Worm (Caenorhabditis elegans): ENCODE data around the gene cyy-1.

cyy-1 gene

DNA sequence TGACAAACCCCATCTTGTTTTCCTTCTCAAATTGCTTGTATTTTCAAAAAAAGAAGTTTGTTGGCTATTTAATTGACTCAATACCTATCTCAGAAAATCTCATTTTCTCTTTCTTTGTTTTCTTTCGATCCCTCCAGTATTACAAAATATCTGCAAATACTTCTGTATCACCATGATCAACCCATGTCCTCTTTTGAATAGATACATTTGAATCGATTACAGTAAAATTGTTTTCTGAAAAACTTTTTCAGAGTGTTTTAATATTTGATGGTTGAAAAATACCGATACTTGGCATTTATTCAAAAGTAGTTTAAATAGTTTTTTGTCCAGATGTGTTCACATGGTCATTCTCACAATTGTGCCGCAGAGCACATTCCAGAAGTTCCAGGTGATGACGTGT, 3.5 kb downstream of the cyy-1 start, which contains the start of gene ZK353.9:
Gene ZK353.9 (plus strand): TSS at position 331 of the 400 bp plus-strand sequence.
- TF ChIP-seq mec-3 (tag; optimal IDR thresholded peaks at IDR 0.05; ENCODE audit: borderline replicate concordance): no peak

DNA sequence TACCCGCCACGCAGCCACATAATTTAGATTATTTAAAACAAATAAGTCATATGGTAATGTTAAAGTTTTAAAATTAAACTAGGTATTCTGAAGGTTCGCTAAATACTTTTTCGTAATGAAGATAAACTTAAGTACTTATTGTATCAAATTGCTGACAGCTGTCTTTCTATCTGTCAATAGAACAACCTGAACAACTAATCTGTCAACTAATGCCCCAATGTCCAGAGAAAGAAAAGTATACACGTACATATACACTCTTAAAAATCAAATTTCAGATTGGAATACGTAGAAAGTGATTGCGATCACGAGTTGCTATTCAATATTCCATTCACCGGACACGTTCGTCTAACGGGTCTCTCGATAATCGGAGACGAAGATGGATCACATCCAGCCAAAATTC, 5.1 kb downstream of the cyy-1 start:
- TF ChIP-seq unc-55 (GFP tag; optimal IDR thresholded peaks at IDR 0.05) (peak; percentile 30), eyg-1 (tag; optimal IDR thresholded peaks at IDR 0.05) (no peak), dve-1 (tag; optimal IDR thresholded peaks at IDR 0.05) (no peak), ztf-16 (tag; optimal IDR thresholded peaks at IDR 0.05) (no peak)

DNA sequence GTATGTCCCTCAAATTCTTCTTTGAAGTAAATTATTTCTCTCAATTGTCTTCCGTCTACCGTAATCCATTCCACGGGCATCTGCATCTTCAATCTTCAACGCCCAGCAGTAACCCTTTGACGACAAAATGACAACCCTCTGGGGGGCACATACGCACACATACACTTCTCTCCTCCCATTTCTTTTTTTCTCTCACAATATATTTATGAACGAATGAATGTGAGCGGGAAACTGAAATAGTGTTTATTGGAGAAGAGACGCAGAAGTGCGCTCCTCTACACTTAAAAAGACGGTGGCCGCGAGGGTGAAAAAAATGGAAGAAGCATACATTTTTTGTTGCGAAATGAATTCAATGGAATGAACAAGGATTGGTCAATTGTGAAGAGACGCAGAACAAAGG, 6.3 kb downstream of the cyy-1 start:
- TF ChIP-seq nfya-1 (tag; optimal IDR thresholded peaks at IDR 0.05) (peak; percentile 91), ref-2 (tag; optimal IDR thresholded peaks at IDR 0.05) (peak; percentile 67), unc-55 (GFP tag; optimal IDR thresholded peaks at IDR 0.05) (peak; percentile 93), ceh-2 (tag; optimal IDR thresholded peaks at IDR 0.05) (peak; percentile 13), dve-1 (tag; optimal IDR thresholded peaks at IDR 0.05) (peak; percentile 27), unc-86 (tag; optimal IDR thresholded peaks at IDR 0.05) (no peak), unc-42 (tag; optimal IDR thresholded peaks at IDR 0.05) (peak; percentile 46), tbx-2 (tag; optimal IDR thresholded peaks at IDR 0.05) (peak; percentile 12), unc-3 (GFP tag; conservative IDR thresholded peaks at IDR 0.05) (no peak), unc-3 (tag; optimal IDR thresholded peaks at IDR 0.05) (peak; percentile 44), dmd-4 (tag; optimal IDR thresholded peaks at IDR 0.05; ENCODE audit: borderline replicate concordance) (peak; percentile 23), ets-4 (tag; optimal IDR thresholded peaks at IDR 0.05) (peak; percentile 13), ceh-31 (tag; optimal IDR thresholded peaks at IDR 0.05) (peak; percentile 75), F13H6.1 (tag; optimal IDR thresholded peaks at IDR 0.05) (no peak), madf-2 (tag; optimal IDR thresholded peaks at IDR 0.05) (no peak), hlh-8 (tag; optimal IDR thresholded peaks at IDR 0.05) (no peak)

DNA sequence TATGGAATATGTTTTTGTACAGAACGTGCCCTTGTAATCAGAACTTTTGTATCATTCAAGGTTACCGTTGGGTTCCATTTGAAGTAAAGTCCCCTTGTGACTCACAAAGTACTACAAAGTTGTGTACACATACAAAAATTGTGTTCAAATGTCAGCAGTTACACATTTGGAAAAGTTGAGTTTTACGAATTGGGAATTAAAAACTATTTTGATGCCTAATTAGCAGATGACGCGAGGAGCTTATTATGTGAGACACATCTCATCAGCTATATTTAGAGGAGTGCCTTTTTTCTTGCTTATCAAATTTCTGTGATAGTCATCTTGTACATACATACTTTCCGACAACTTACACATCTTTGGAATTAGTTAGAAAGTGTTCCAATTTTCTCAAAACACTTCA, 7.8 kb downstream of the cyy-1 start:
- TF ChIP-seq sox-2 (GFP tag; IDR thresholded peaks at IDR 0.05) (no peak), dmd-4 (tag; optimal IDR thresholded peaks at IDR 0.05; ENCODE audit: borderline replicate concordance) (no peak), fax-1 (tag; optimal IDR thresholded peaks at IDR 0.05) (no peak), mec-3 (tag; optimal IDR thresholded peaks at IDR 0.05; ENCODE audit: borderline replicate concordance) (no peak), C08G9.2 (tag; optimal IDR thresholded peaks at IDR 0.05) (no peak), hlh-15 (tag; optimal IDR thresholded peaks at IDR 0.05) (no peak), nfya-1 (tag; optimal IDR thresholded peaks at IDR 0.05) (no peak), elt-4 (tag; optimal IDR thresholded peaks at IDR 0.05) (no peak), unc-86 (tag; optimal IDR thresholded peaks at IDR 0.05) (no peak)

DNA sequence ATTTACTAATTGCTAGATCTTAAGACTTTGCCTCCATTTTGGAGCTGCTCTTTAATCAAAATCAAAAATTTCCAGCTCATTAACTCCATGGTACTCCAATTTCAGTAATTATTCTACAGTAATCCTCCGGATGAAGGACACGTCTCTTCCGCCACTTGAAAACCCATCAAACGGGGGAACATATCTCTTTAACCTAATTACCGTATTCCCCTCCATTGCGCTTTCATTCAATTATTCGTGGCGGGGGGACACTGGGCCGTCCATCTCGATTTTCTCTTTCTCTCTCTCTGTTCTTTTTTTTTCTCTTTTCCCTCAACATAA, 11.2 kb downstream of the cyy-1 start:
- no peak for TF ChIP-seq K02D7.2 (tag; optimal IDR thresholded peaks at IDR 0.05)
- TF ChIP-seq elt-2 (tag; optimal IDR thresholded peaks at IDR 0.05): no peak
- TF ChIP-seq unc-42 (tag; optimal IDR thresholded peaks at IDR 0.05): peak; percentile 99
- no peak for TF ChIP-seq ceh-9 (tag; optimal IDR thresholded peaks at IDR 0.05)
- TF ChIP-seq Y22D7AL.16 (tag; optimal IDR thresholded peaks at IDR 0.05): no peak
- no peak for TF ChIP-seq sdc-2 (tag; optimal IDR thresholded peaks at IDR 0.05)
- no peak for TF ChIP-seq hlh-6 (tag; optimal IDR thresholded peaks at IDR 0.05)
- TF ChIP-seq ceh-31 (tag; optimal IDR thresholded peaks at IDR 0.05): peak; percentile 67
- no peak for TF ChIP-seq npax-4 (tag; optimal IDR thresholded peaks at IDR 0.05)
- TF ChIP-seq elt-4 (tag; optimal IDR thresholded peaks at IDR 0.05): no peak
- TF ChIP-seq ceh-6 (GFP tag; optimal IDR thresholded peaks at IDR 0.05): no peak
- TF ChIP-seq eyg-1 (tag; optimal IDR thresholded peaks at IDR 0.05): no peak
- TF ChIP-seq pax-1 (tag; optimal IDR thresholded peaks at IDR 0.05): no peak
- TF ChIP-seq nfya-1 (tag; optimal IDR thresholded peaks at IDR 0.05): no peak
- TF ChIP-seq ref-2 (tag; optimal IDR thresholded peaks at IDR 0.05): no peak
- TF ChIP-seq odd-2 (tag; optimal IDR thresholded peaks at IDR 0.05): no peak
- no peak for TF ChIP-seq ceh-24 (tag; optimal IDR thresholded peaks at IDR 0.05)
- TF ChIP-seq mec-3 (tag; optimal IDR thresholded peaks at IDR 0.05; ENCODE audit: borderline replicate concordance): no peak

Data from whole organism, late embryonic.